Worm (Caenorhabditis elegans) whole organism, young adult: ENCODE measurements around the gene nep-20.
A peak's percentile ranks its signal among the peaks of the same experiment; 100 is the strongest.

Source experiments
- F10E7.11 ChIP-seq: sonication (generic microtip); optimal IDR thresholded peaks from 2 replicates; lab custom pipeline; 2017; ENCODE audit warnings: mild to moderate bottlenecking, missing genetic modification characterization, moderate library complexity, missing compliant biosample characterization
- F33H1.4 ChIP-seq: fragments of 200-800 bp; sonication (Bioruptor generic); IDR thresholded peaks from 2 replicates; pipeline ENCODE4 v1.3.6; 2022; ENCODE audit warnings: missing genetic modification reagents, missing genetic modification characterization, missing compliant biosample characterization
- F52B5.7 ChIP-seq: sonication (generic microtip); optimal IDR thresholded peaks from 2 replicates; lab custom pipeline; 2016; ENCODE audit warnings: mild to moderate bottlenecking, missing genetic modification characterization, missing compliant biosample characterization
- K12H6.12 ChIP-seq: fragments of 200-800 bp; sonication (Bioruptor generic); optimal IDR thresholded peaks from 2 replicates; lab custom pipeline; 2018; ENCODE audit warnings: mild to moderate bottlenecking, missing genetic modification characterization, missing compliant biosample characterization
- Y56A3A.18 ChIP-seq: fragments of 200-800 bp; sonication (Bioruptor generic); IDR thresholded peaks from 2 replicates; pipeline ENCODE4 v1.3.6; 2022; ENCODE audit warnings: missing genetic modification reagents, missing genetic modification characterization, missing compliant biosample characterization
- Y95B8A.8 ChIP-seq: fragments of 200-800 bp; sonication (Bioruptor generic); IDR thresholded peaks from 2 replicates; pipeline ENCODE4 v1.3.6; 2022; ENCODE audit warnings: missing genetic modification reagents, missing genetic modification characterization, missing compliant biosample characterization
- ZK185.1 ChIP-seq: sonication (generic microtip); optimal IDR thresholded peaks from 2 replicates; lab custom pipeline; 2016; ENCODE audit warnings: mild to moderate bottlenecking, missing genetic modification characterization, missing compliant biosample characterization; ENCODE audit not compliant: poor library complexity, severe bottlenecking
- attf-5 ChIP-seq: fragments of 200-800 bp; sonication (Bioruptor generic); optimal IDR thresholded peaks from 2 replicates; lab custom pipeline; 2018; ENCODE audit warnings: mild to moderate bottlenecking, missing genetic modification characterization, missing compliant biosample characterization
- cebp-1 ChIP-seq, 2 experiments: fragments of 200-800 bp in 1 of 2; sonication (Bioruptor generic) in 1 of 2; sonication (generic microtip) in 1 of 2; IDR thresholded peaks in 1 of 2; optimal IDR thresholded peaks in 1 of 2; 2 replicates each; pipeline versions ENCODE4 v1.3.6 to Lab custom; 2017 to 2022; ENCODE audit warnings: missing compliant biosample characterization in 2 of 2, missing genetic modification characterization in 2 of 2, mild to moderate bottlenecking in 1 of 2, missing genetic modification reagents in 1 of 2, moderate library complexity in 1 of 2
- ceh-27 ChIP-seq: fragments of 200-800 bp; sonication (Bioruptor generic); optimal IDR thresholded peaks from 2 replicates; lab custom pipeline; 2018; ENCODE audit warnings: mild to moderate bottlenecking, missing genetic modification characterization, moderate library complexity, missing compliant biosample characterization
- dox-1 ChIP-seq: fragments of 200-800 bp; sonication (Bioruptor generic); IDR thresholded peaks from 2 replicates; pipeline ENCODE4 v1.3.6; 2022; ENCODE audit warnings: missing genetic modification reagents, missing genetic modification characterization, missing compliant biosample characterization
- egrh-3 ChIP-seq: fragments of 200-800 bp; sonication (Bioruptor generic); IDR thresholded peaks from 2 replicates; pipeline ENCODE4 v1.3.6; 2022; ENCODE audit warnings: missing genetic modification reagents, missing genetic modification characterization, missing compliant biosample characterization
- gei-17 ChIP-seq: fragments of 200-800 bp; sonication (Bioruptor generic); optimal IDR thresholded peaks from 2 replicates; lab custom pipeline; 2018; ENCODE audit warnings: mild to moderate bottlenecking, missing genetic modification characterization, missing compliant biosample characterization
- hmg-1.2 ChIP-seq: fragments of 200-800 bp; sonication (Bioruptor generic); IDR thresholded peaks from 2 replicates; pipeline ENCODE4 v1.3.6; 2022; ENCODE audit warnings: missing genetic modification reagents, missing genetic modification characterization, missing compliant biosample characterization
- lag-1 ChIP-seq: fragments of 200-800 bp; sonication (Bioruptor generic); IDR thresholded peaks from 2 replicates; pipeline ENCODE4 v1.3.6; 2022; ENCODE audit warnings: missing genetic modification reagents, missing genetic modification characterization, missing compliant biosample characterization
- lin-26 ChIP-seq: fragments of 200-800 bp; sonication (Bioruptor generic); IDR thresholded peaks from 2 replicates; pipeline ENCODE4 v1.3.6; 2022; ENCODE audit warnings: missing genetic modification reagents, missing genetic modification characterization, missing compliant biosample characterization
- lsy-27 ChIP-seq: sonication (generic microtip); optimal IDR thresholded peaks from 2 replicates; lab custom pipeline; 2017; ENCODE audit warnings: missing genetic modification characterization, mild to moderate bottlenecking, missing compliant biosample characterization, antibody characterized with exemption, missing genotype, borderline replicate concordance; ENCODE audit not compliant: insufficient read depth
- mcd-1 ChIP-seq: fragments of 200-800 bp; sonication (Bioruptor generic); IDR thresholded peaks from 2 replicates; pipeline ENCODE4 v1.3.6; 2022; ENCODE audit warnings: missing genetic modification reagents, missing genetic modification characterization, missing compliant biosample characterization
- mel-28 ChIP-seq: sonication (generic microtip); optimal IDR thresholded peaks from 2 replicates; lab custom pipeline; 2016; ENCODE audit warnings: borderline replicate concordance, mild to moderate bottlenecking, missing genetic modification characterization, missing compliant biosample characterization
- nfya-2 ChIP-seq: fragments of 200-800 bp; sonication (Bioruptor generic); IDR thresholded peaks from 2 replicates; pipeline ENCODE4 v1.3.6; 2022; ENCODE audit warnings: missing genetic modification reagents, missing genetic modification characterization, missing compliant biosample characterization
- nhr-80 ChIP-seq: sonication (generic microtip); optimal IDR thresholded peaks from 2 replicates; lab custom pipeline; 2016; ENCODE audit warnings: missing genetic modification characterization, missing compliant biosample characterization
- rec-8 ChIP-seq, 2 experiments: sonication (generic microtip); optimal IDR thresholded peaks; 2 replicates each; lab custom pipeline; 2016; ENCODE audit warnings: mild to moderate bottlenecking in 2 of 2, missing genetic modification characterization in 2 of 2, missing genetic modification reagents in 2 of 2, missing genotype in 2 of 2, missing biosample characterization in 1 of 2, missing compliant biosample characterization in 1 of 2, moderate library complexity in 1 of 2
- sea-2 ChIP-seq: fragments of 200-800 bp; sonication (Bioruptor generic); IDR thresholded peaks from 2 replicates; pipeline ENCODE4 v1.3.6; 2022; ENCODE audit warnings: missing genetic modification characterization, missing compliant biosample characterization
- snpc-1.1 ChIP-seq: sonication (generic microtip); optimal IDR thresholded peaks from 2 replicates; lab custom pipeline; 2017; ENCODE audit warnings: missing genetic modification characterization, mild to moderate bottlenecking, missing compliant biosample characterization, antibody characterized with exemption, moderate library complexity, missing genotype, missing genetic modification reagents; ENCODE audit not compliant: insufficient read depth
- snpc-1.3 ChIP-seq: sonication (generic microtip); optimal IDR thresholded peaks from 2 replicates; lab custom pipeline; 2017; ENCODE audit warnings: missing genetic modification characterization, mild to moderate bottlenecking, missing compliant biosample characterization, antibody characterized with exemption, moderate library complexity, missing genotype, missing genetic modification reagents; ENCODE audit not compliant: insufficient read depth
- snpc-4 ChIP-seq, 5 experiments: fragments of 150-350 bp in 1 of 5; sonication (generic microtip) in 4 of 5; optimal IDR thresholded peaks; 2 replicates each; lab custom pipeline; 2014 to 2018; ENCODE audit warnings: missing genetic modification characterization in 5 of 5, missing biosample characterization in 3 of 5, antibody characterized with exemption in 2 of 5, mild to moderate bottlenecking in 2 of 5, missing compliant biosample characterization in 2 of 5, missing genotype in 2 of 5, moderate library complexity in 2 of 5, missing genetic modification reagents in 1 of 5
- somi-1 ChIP-seq: fragments of 200-800 bp; sonication (Bioruptor generic); optimal IDR thresholded peaks from 2 replicates; lab custom pipeline; 2018; ENCODE audit warnings: mild to moderate bottlenecking, missing genetic modification characterization, missing compliant biosample characterization
- tbp1 ChIP-seq: fragments of 200-800 bp; sonication (Bioruptor generic); optimal IDR thresholded peaks from 2 replicates; lab custom pipeline; 2018; ENCODE audit warnings: mild to moderate bottlenecking, missing genetic modification characterization, missing compliant biosample characterization
- tbx-9 ChIP-seq: sonication (generic microtip); optimal IDR thresholded peaks from 2 replicates; lab custom pipeline; 2016; ENCODE audit warnings: borderline replicate concordance, missing genetic modification characterization, inconsistent platforms, missing compliant biosample characterization
- xnd-1 ChIP-seq: sonication (generic microtip); optimal IDR thresholded peaks from 2 replicates; lab custom pipeline; 2016; ENCODE audit warnings: missing genotype, missing genetic modification reagents, missing genetic modification characterization, missing compliant biosample characterization
- zfh-2 ChIP-seq: fragments of 200-800 bp; sonication (Bioruptor generic); conservative IDR thresholded peaks from 2 replicates; pipeline ENCODE4 v1.3.6; 2022; ENCODE audit warnings: missing genetic modification reagents, missing genetic modification characterization, missing compliant biosample characterization
- ztf-22 ChIP-seq: fragments of 200-800 bp; sonication (Bioruptor generic); optimal IDR thresholded peaks from 2 replicates; lab custom pipeline; 2018; ENCODE audit warnings: mild to moderate bottlenecking, missing genetic modification characterization, moderate library complexity, missing compliant biosample characterization
- ztf-26 ChIP-seq: sonication (generic microtip); optimal IDR thresholded peaks from 2 replicates; lab custom pipeline; 2017; ENCODE audit warnings: missing genetic modification characterization, missing compliant biosample characterization

Gene nep-20

ce11 chrII:3434893-3435503 lies 39.6 kb upstream of the nep-20 start (continued):
- TF ChIP-seq snpc-4 (GFP tag; optimal IDR thresholded peaks at IDR 0.05; lab: Kevin White, UChicago) = no peak
- TF ChIP-seq snpc-4 (tag; optimal IDR thresholded peaks at IDR 0.05; lab: Kevin White, UChicago) = peak; percentile 3 to 75 (median 58)
- TF ChIP-seq nhr-80 = peak; percentile 30
- TF ChIP-seq snpc-1.1 (tag; lab: Kevin White, UChicago) = no peak
- no peak for TF ChIP-seq nfya-2
- no peak for TF ChIP-seq F33H1.4
- no peak for TF ChIP-seq ztf-22 (GFP tag; lab: Kevin White, UChicago)
- no peak for TF ChIP-seq egrh-3 (GFP tag; lab: Robert Waterston, UW)
- TF ChIP-seq dox-1 = 0 out of 2 replicates have a peak, but pooled peaks have one; percentile 16
- TF ChIP-seq gei-17 = no peak
- TF ChIP-seq somi-1 (GFP tag; lab: Kevin White, UChicago) = no peak
- TF ChIP-seq lsy-27 (tag; lab: Kevin White, UChicago) = no peak
- TF ChIP-seq lag-1 (GFP tag; lab: Robert Waterston, UW) = no peak

ce11 chrII:3429400-3429799 lies 34.0 kb upstream of the nep-20 start, which contains the start of gene C16C8.18:
C16C8.18 (plus strand) TSS chrII:3429700.
- TF ChIP-seq ZK185.1 (tag; lab: Kevin White, UChicago) (no peak), ztf-22 (GFP tag; lab: Kevin White, UChicago) (no peak), F52B5.7 (no peak), sea-2 (GFP tag; lab: Robert Waterston, UW) (no peak)

ce11 chrII:3428158-3428704 lies 32.8 kb upstream of the nep-20 start:
- TF ChIP-seq mel-28 (tag; lab: Kevin White, UChicago) = no peak
- TF ChIP-seq K12H6.12 (tag; lab: Kevin White, UChicago) = no peak
- peak; percentile 92 for TF ChIP-seq zfh-2 (GFP tag; lab: Robert Waterston, UW)
- TF ChIP-seq mcd-1 = peak; percentile 40; the same call in 1 of the 2 replicates
- TF ChIP-seq tbx-9 = no peak
- no peak for TF ChIP-seq Y56A3A.18
- no peak for TF ChIP-seq rec-8 (tag; optimal IDR thresholded peaks at IDR 0.05; lab: Kevin White, UChicago)
- no peak for TF ChIP-seq lin-26 (GFP tag; lab: Robert Waterston, UW)
- peak; percentile 55; the same call in 1 of the 2 replicates for TF ChIP-seq hmg-1.2 (GFP tag; lab: Robert Waterston, UW)
- no peak for TF ChIP-seq F10E7.11 (tag; lab: Kevin White, UChicago)
- peak; percentile 57 for TF ChIP-seq egrh-3 (GFP tag; lab: Robert Waterston, UW)
- no peak for TF ChIP-seq ztf-26 (tag; lab: Kevin White, UChicago)
- no peak for TF ChIP-seq tbp1
- no peak for TF ChIP-seq snpc-1.3
- no peak for TF ChIP-seq cebp-1 (GFP tag; IDR thresholded peaks at IDR 0.05; lab: Robert Waterston, UW)
- peak; percentile 29 for TF ChIP-seq cebp-1 (tag; optimal IDR thresholded peaks at IDR 0.05; lab: Kevin White, UChicago)
- TF ChIP-seq xnd-1 (tag; lab: Kevin White, UChicago) = no peak
- TF ChIP-seq attf-5 = peak; percentile 34
- TF ChIP-seq ceh-27 = peak; percentile 56
- no peak for TF ChIP-seq Y95B8A.8 (GFP tag; lab: Robert Waterston, UW)
